Fruit fly (Drosophila melanogaster): Measurements from ENCODE around the gene CG5916.

DNA sequence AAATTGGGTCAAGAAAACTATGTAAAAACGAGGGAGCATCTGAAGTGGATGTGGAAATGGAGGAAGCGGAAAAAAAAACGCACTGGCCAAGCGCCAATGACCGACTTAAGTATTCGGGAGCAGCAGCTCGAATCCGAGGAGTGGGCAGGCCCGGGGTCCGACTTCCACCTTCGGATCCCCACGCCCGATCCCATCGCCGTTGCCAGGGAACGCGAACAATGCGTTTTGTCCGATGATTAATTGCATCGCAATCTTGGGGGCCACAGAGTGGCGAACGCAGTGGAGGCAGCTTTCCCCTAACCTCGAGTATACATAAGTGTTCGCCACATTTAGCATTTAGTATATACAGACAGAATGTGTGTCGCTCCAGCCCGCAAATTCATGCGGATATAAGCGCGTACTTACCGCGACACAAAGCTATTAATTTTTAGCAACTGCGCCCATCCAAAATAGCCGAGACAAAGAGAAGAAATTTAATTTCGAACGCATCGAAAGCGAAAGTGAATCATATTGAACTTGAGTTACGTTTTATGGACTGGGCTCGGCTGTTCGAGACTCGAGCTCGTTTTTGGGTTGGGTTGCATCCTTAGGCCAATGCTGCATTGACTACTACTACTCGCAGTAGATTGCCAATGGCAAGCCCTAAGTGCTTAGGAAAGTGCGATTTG lies 40.9 kb upstream of the CG5916 start:
- TF ChIP-seq CG6854 (GFP tag; optimal IDR thresholded peaks at IDR 0.05) = no peak
- TF ChIP-seq Eip93F (GFP tag; optimal IDR thresholded peaks at IDR 0.05) = no peak
- TF ChIP-seq achi (GFP tag; optimal IDR thresholded peaks at IDR 0.05) = no peak
